Worm (Caenorhabditis elegans) whole organism, late embryonic: ENCODE measurements around the gene elo-2.

ENCODE experiments used
- dve-1 ChIP-seq: sonication (generic microtip); optimal IDR thresholded peaks from 2 replicates; lab custom pipeline; 2017; ENCODE audit warnings: antibody characterized with exemption, mild to moderate bottlenecking, missing genetic modification characterization, missing compliant biosample characterization
- madf-2 ChIP-seq: sonication (generic microtip); optimal IDR thresholded peaks from 2 replicates; lab custom pipeline; 2017; ENCODE audit warnings: missing genetic modification characterization, missing compliant biosample characterization

DNA sequence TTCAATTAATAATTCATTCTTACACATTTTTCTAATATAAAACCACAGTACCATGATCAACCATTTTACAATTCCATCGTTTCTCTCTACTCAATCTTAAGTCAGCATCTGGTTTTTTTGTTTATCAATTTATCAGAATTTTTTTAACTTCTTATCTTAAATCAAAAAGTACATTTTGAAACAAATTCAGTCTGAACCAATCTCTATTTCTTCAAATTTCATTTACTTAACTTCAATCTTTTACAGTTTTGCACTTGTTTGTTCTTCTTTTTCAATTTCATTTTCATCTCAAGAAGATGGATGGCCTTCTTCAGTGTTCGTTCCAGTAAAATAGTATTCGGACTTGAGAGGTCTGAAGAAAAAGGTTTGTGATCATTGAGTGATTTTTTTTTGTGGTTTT lies 5.8 kb upstream of the elo-2 start, which contains the start of gene gba-3:
- TF ChIP-seq madf-2 (tag; lab: Kevin White, UChicago) = no peak
- no peak for TF ChIP-seq dve-1
